Fruit fly (Drosophila melanogaster) whole organism, embryonic: ENCODE data around the gene TRAM.

ENCODE experiments used
- Abd-B ChIP-seq: fragments of 200-800 bp; sonication (Bioruptor generic); optimal IDR thresholded peaks from 2 replicates; lab custom pipeline; 2018; ENCODE audit warnings: missing biosample characterization, mild to moderate bottlenecking, missing genetic modification characterization, moderate library complexity
- Asciz ChIP-seq: fragments of 200-800 bp; sonication (Bioruptor generic); optimal IDR thresholded peaks from 2 replicates; lab custom pipeline; 2017; ENCODE audit warnings: missing biosample characterization, mild to moderate bottlenecking, missing genetic modification characterization, missing genetic modification reagents
- CG10565 ChIP-seq: fragments of 200-800 bp; sonication (Bioruptor generic); optimal IDR thresholded peaks from 3 replicates; lab custom pipeline; 2016; ENCODE audit warnings: missing biosample characterization, mild to moderate bottlenecking, missing genetic modification characterization
- CG10959 ChIP-seq: fragments of 200-800 bp; sonication (Bioruptor generic); IDR thresholded peaks from 2 replicates; pipeline ENCODE4 v1.3.6; 2022; ENCODE audit warnings: missing biosample characterization, missing genetic modification characterization
- CG12744 ChIP-seq: fragments of 200-800 bp; sonication (Bioruptor generic); optimal IDR thresholded peaks from 2 replicates; lab custom pipeline; 2016; ENCODE audit warnings: missing biosample characterization, missing genetic modification characterization
- CG13296 ChIP-seq: fragments of 200-800 bp; sonication (Bioruptor generic); optimal IDR thresholded peaks from 3 replicates; lab custom pipeline; 2018; ENCODE audit warnings: missing biosample characterization, mild to moderate bottlenecking, missing genetic modification characterization
- CG15696 ChIP-seq: fragments of 200-800 bp; sonication (Bioruptor generic); optimal IDR thresholded peaks from 2 replicates; lab custom pipeline; 2019; ENCODE audit warnings: missing biosample characterization, mild to moderate bottlenecking, missing genetic modification characterization, moderate library complexity
- CG16815 ChIP-seq: fragments of 200-800 bp; sonication (Bioruptor generic); optimal IDR thresholded peaks from 3 replicates; lab custom pipeline; 2017; ENCODE audit warnings: missing biosample characterization, mild to moderate bottlenecking, missing genetic modification characterization
- CG18619 ChIP-seq: fragments of 200-800 bp; sonication (Bioruptor generic); optimal IDR thresholded peaks from 3 replicates; lab custom pipeline; 2017; ENCODE audit warnings: missing biosample characterization, mild to moderate bottlenecking, missing genetic modification characterization
- CG2199 ChIP-seq: fragments of 200-800 bp; sonication (Bioruptor generic); IDR thresholded peaks from 3 replicates; pipeline ENCODE4 v1.3.6; 2022; ENCODE audit warnings: missing biosample characterization, missing genetic modification characterization
- CG30403 ChIP-seq: fragments of 200-800 bp; sonication (Bioruptor generic); optimal IDR thresholded peaks from 3 replicates; lab custom pipeline; 2016; ENCODE audit warnings: missing biosample characterization, missing genetic modification characterization
- CG31388 ChIP-seq: fragments of 200-800 bp; sonication (Bioruptor generic); optimal IDR thresholded peaks from 2 replicates; lab custom pipeline; 2016; ENCODE audit warnings: missing biosample characterization, missing genetic modification characterization
- CG3726 ChIP-seq: fragments of 200-800 bp; sonication (Bioruptor generic); IDR thresholded peaks from 3 replicates; pipeline ENCODE4, ENCODE4 v1.3.6; 2022; ENCODE audit warnings: missing biosample characterization, missing genetic modification characterization
- CG4730 ChIP-seq: fragments of 200-800 bp; sonication (Bioruptor generic); IDR thresholded peaks from 2 replicates; pipeline ENCODE4 v1.3.6; 2022; ENCODE audit warnings: missing biosample characterization, missing genetic modification characterization
- CG8359 ChIP-seq: fragments of 200-800 bp; sonication (Bioruptor generic); optimal IDR thresholded peaks from 2 replicates; lab custom pipeline; 2017; ENCODE audit warnings: missing biosample characterization, mild to moderate bottlenecking, missing genetic modification characterization, borderline replicate concordance
- CTCF ChIP-seq: fragments of 200-800 bp; sonication (Bioruptor generic); optimal IDR thresholded peaks from 2 replicates; lab custom pipeline; 2017; ENCODE audit warnings: missing biosample characterization, mild to moderate bottlenecking, missing genetic modification characterization, moderate library complexity
- CoRest ChIP-seq: fragments of 200-800 bp; sonication (Bioruptor generic); optimal IDR thresholded peaks from 3 replicates; lab custom pipeline; 2018; ENCODE audit warnings: missing biosample characterization, mild to moderate bottlenecking, missing genetic modification characterization, moderate library complexity
- D19B ChIP-seq: fragments of 200-800 bp; sonication (Bioruptor generic); optimal IDR thresholded peaks from 2 replicates; lab custom pipeline; 2017; ENCODE audit warnings: missing biosample characterization, mild to moderate bottlenecking, missing genetic modification characterization
- Dbx ChIP-seq: fragments of 200-800 bp; sonication (Bioruptor generic); IDR thresholded peaks from 3 replicates; pipeline ENCODE4 v1.3.6; 2022; ENCODE audit warnings: missing biosample characterization, missing genetic modification characterization
- Dek ChIP-seq: fragments of 200-800 bp; sonication (Bioruptor generic); optimal IDR thresholded peaks from 3 replicates; lab custom pipeline; 2019; ENCODE audit warnings: missing biosample characterization, mild to moderate bottlenecking, missing genetic modification characterization, moderate library complexity
- Dip3 ChIP-seq: fragments of 200-800 bp; sonication (Bioruptor generic); optimal IDR thresholded peaks from 3 replicates; lab custom pipeline; 2016; ENCODE audit warnings: missing biosample characterization, missing genetic modification characterization
- Doc3 ChIP-seq: fragments of 200-800 bp; sonication (Bioruptor generic); IDR thresholded peaks from 3 replicates; pipeline ENCODE4 v1.3.6; 2022; ENCODE audit warnings: missing biosample characterization, missing genetic modification characterization; ENCODE audit not compliant: partially characterized antibody
- E2f1 ChIP-seq: fragments of 200-800 bp; sonication (Bioruptor generic); IDR thresholded peaks from 2 replicates; pipeline ENCODE4 v1.3.6; 2022; ENCODE audit warnings: missing biosample characterization, missing genetic modification characterization
- E2f2 ChIP-seq: fragments of 200-800 bp; sonication (Bioruptor generic); IDR thresholded peaks from 2 replicates; pipeline ENCODE4 v1.3.6; 2022; ENCODE audit warnings: missing biosample characterization, missing genetic modification characterization
- Fer1 ChIP-seq: fragments of 200-800 bp; sonication (Bioruptor generic); optimal IDR thresholded peaks from 2 replicates; lab custom pipeline; 2017; ENCODE audit warnings: missing biosample characterization, mild to moderate bottlenecking, missing genetic modification characterization
- Gsc ChIP-seq: fragments of 200-800 bp; sonication (Bioruptor generic); IDR thresholded peaks from 2 replicates; pipeline ENCODE4 v1.3.6; 2022; ENCODE audit warnings: missing biosample characterization, missing genetic modification characterization
- H2.0 ChIP-seq: fragments of 200-800 bp; sonication (Bioruptor generic); IDR thresholded peaks from 2 replicates; pipeline ENCODE4 v1.3.6; 2022; ENCODE audit warnings: missing biosample characterization, missing genetic modification characterization
- HLH3B ChIP-seq: fragments of 200-800 bp; sonication (Bioruptor generic); IDR thresholded peaks from 2 replicates; pipeline ENCODE4 v1.3.6; 2022; ENCODE audit warnings: missing biosample characterization, missing genetic modification characterization
- MESR4 ChIP-seq: fragments of 200-800 bp; sonication (Bioruptor generic); optimal IDR thresholded peaks from 2 replicates; lab custom pipeline; 2018; ENCODE audit warnings: missing biosample characterization, mild to moderate bottlenecking, missing genetic modification characterization, moderate library complexity
- MTF-1 ChIP-seq: fragments of 200-800 bp; sonication (Bioruptor generic); optimal IDR thresholded peaks from 2 replicates; lab custom pipeline; 2018; ENCODE audit warnings: missing biosample characterization, mild to moderate bottlenecking, missing genetic modification characterization, borderline replicate concordance
- Oli ChIP-seq: fragments of 200-800 bp; sonication (Bioruptor generic); optimal IDR thresholded peaks from 2 replicates; lab custom pipeline; 2018; ENCODE audit warnings: missing biosample characterization, mild to moderate bottlenecking, missing genetic modification characterization, moderate library complexity
- Pdp1 ChIP-seq, 2 experiments: fragments of 200-800 bp; sonication (Bioruptor generic); optimal IDR thresholded peaks; 3 replicates each; lab custom pipeline; 2016; ENCODE audit warnings: missing biosample characterization in 2 of 2, missing genetic modification characterization in 2 of 2, mild to moderate bottlenecking in 1 of 2, moderate library complexity in 1 of 2
- Ptx1 ChIP-seq: fragments of 200-800 bp; sonication (Bioruptor generic); IDR thresholded peaks from 2 replicates; pipeline ENCODE4 v1.3.6; 2022; ENCODE audit warnings: missing biosample characterization, missing genetic modification characterization
- Rfx ChIP-seq: fragments of 200-800 bp; sonication (Bioruptor generic); IDR thresholded peaks from 2 replicates; pipeline ENCODE4 v1.3.6; 2022; ENCODE audit warnings: missing biosample characterization, missing genetic modification characterization
- ap ChIP-seq: fragments of 200-800 bp; sonication (Bioruptor generic); IDR thresholded peaks from 2 replicates; pipeline ENCODE4 v1.3.6; 2022; ENCODE audit warnings: missing biosample characterization, missing genetic modification characterization
- btn ChIP-seq: fragments of 200-800 bp; sonication (Bioruptor generic); optimal IDR thresholded peaks from 2 replicates; lab custom pipeline; 2016; ENCODE audit warnings: missing biosample characterization, missing genetic modification characterization
- da ChIP-seq: fragments of 200-800 bp; sonication (Bioruptor generic); optimal IDR thresholded peaks from 2 replicates; lab custom pipeline; 2016; ENCODE audit warnings: missing biosample characterization, missing genetic modification characterization
- gce ChIP-seq: fragments of 200-800 bp; sonication (Bioruptor generic); IDR thresholded peaks from 3 replicates; pipeline ENCODE4 v1.3.6; 2022; ENCODE audit warnings: missing biosample characterization, missing genetic modification characterization
- gcm2 ChIP-seq: fragments of 200-800 bp; sonication (Bioruptor generic); optimal IDR thresholded peaks from 2 replicates; lab custom pipeline; 2016; ENCODE audit warnings: missing biosample characterization, missing genetic modification characterization
- gsb ChIP-seq: fragments of 200-800 bp; sonication (Bioruptor generic); IDR thresholded peaks from 2 replicates; pipeline ENCODE4 v1.3.6; 2022; ENCODE audit warnings: missing biosample characterization, missing genetic modification characterization
- gsb-n ChIP-seq: fragments of 200-800 bp; sonication (Bioruptor generic); optimal IDR thresholded peaks from 3 replicates; lab custom pipeline; 2018; ENCODE audit warnings: missing biosample characterization, mild to moderate bottlenecking, missing genetic modification characterization
- hb ChIP-seq: fragments of 200-800 bp; sonication (Bioruptor generic); IDR thresholded peaks from 3 replicates; pipeline ENCODE4 v1.3.6; 2022; ENCODE audit warnings: missing biosample characterization, missing genetic modification characterization; ENCODE audit not compliant: partially characterized antibody
- her ChIP-seq: fragments of 200-800 bp; sonication (Bioruptor generic); optimal IDR thresholded peaks from 2 replicates; lab custom pipeline; 2016; ENCODE audit warnings: missing biosample characterization, missing genetic modification characterization
- inv ChIP-seq: fragments of 200-800 bp; sonication (Bioruptor generic); IDR thresholded peaks from 2 replicates; pipeline ENCODE4 v1.3.6; 2022; ENCODE audit warnings: missing biosample characterization, missing genetic modification characterization; ENCODE audit not compliant: partially characterized antibody
- kay ChIP-seq: fragments of 200-800 bp; sonication (Bioruptor generic); optimal IDR thresholded peaks from 2 replicates; lab custom pipeline; 2016; ENCODE audit warnings: missing biosample characterization, missing genetic modification characterization
- lilli ChIP-seq: fragments of 200-800 bp; sonication (Bioruptor generic); optimal IDR thresholded peaks from 3 replicates; lab custom pipeline; 2016; ENCODE audit warnings: missing biosample characterization, missing genetic modification characterization
- nerfin-1 ChIP-seq: fragments of 200-800 bp; sonication (Bioruptor generic); optimal IDR thresholded peaks from 3 replicates; lab custom pipeline; 2019; ENCODE audit warnings: missing biosample characterization, mild to moderate bottlenecking, missing genetic modification characterization, moderate library complexity
- otp ChIP-seq: fragments of 200-800 bp; sonication (Bioruptor generic); IDR thresholded peaks from 3 replicates; pipeline ENCODE4, ENCODE4 v1.3.6; 2022; ENCODE audit warnings: missing biosample characterization, missing genetic modification characterization
- pita ChIP-seq: fragments of 200-800 bp; sonication (Bioruptor generic); optimal IDR thresholded peaks from 2 replicates; lab custom pipeline; 2017; ENCODE audit warnings: missing biosample characterization, mild to moderate bottlenecking, missing genetic modification characterization
- ranshi ChIP-seq: fragments of 200-800 bp; sonication (Bioruptor generic); IDR thresholded peaks from 2 replicates; pipeline ENCODE4 v1.3.6; 2022; ENCODE audit warnings: missing biosample characterization, missing genetic modification characterization
- salm ChIP-seq: fragments of 200-800 bp; sonication (Bioruptor generic); optimal IDR thresholded peaks from 2 replicates; lab custom pipeline; 2018; ENCODE audit warnings: missing biosample characterization, mild to moderate bottlenecking, missing genetic modification characterization
- ttk ChIP-seq: fragments of 200-800 bp; sonication (Bioruptor generic); IDR thresholded peaks from 2 replicates; pipeline ENCODE4 v2.1.2; 2022; ENCODE audit warnings: missing biosample characterization, missing genetic modification characterization

Gene TRAM

DNA sequence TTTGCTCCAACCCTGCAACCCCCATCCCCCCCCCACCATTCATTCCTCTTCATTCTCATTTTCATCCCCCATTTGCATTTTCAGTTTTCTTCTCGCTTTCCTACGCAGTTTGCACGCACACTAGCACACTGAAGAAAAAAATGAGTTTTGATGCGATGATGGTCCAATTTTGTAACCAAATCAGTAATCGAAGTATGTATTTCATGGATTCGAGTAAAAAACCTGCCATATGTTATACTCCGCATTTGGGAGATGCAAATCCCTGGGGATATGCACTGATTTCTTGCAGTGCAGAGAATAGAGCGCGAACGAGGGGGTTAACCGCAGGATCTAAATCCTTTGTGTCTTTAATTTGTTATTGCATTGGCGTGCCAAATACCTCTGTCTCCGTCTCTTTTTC, 20.8 kb downstream of the TRAM start (continued):
- TF ChIP-seq CG13296 (GFP tag; lab: Kevin White, UChicago) (peak; percentile 25), CG18619 (GFP tag; lab: Kevin White, UChicago) (peak; percentile 47), Ptx1 (peak; percentile 66), CG8359 (GFP tag; lab: Kevin White, UChicago) (no peak), Rfx (GFP tag; lab: Robert Waterston, UW) (peak; percentile 71), CG3726 (GFP tag; lab: Robert Waterston, UW) (0 out of 3 replicates have a peak, but pooled peaks have one; percentile 11), E2f1 (GFP tag; lab: Robert Waterston, UW) (peak; percentile 44), Fer1 (GFP tag; lab: Kevin White, UChicago) (peak; percentile 75), HLH3B (GFP tag; lab: Robert Waterston, UW) (peak; percentile 71), nerfin-1 (tag; lab: Kevin White, UChicago) (peak; percentile 26), CG10959 (GFP tag; lab: Robert Waterston, UW) (no peak), E2f2 (0 out of 2 replicates have a peak, but pooled peaks have one; percentile 13), salm (tag; lab: Kevin White, UChicago) (no peak), inv (GFP tag; lab: Robert Waterston, UW) (no peak), pita (no peak), her (GFP tag; lab: Kevin White, UChicago) (peak; percentile 26), gcm2 (GFP tag; lab: Kevin White, UChicago) (no peak), Oli (tag; lab: Kevin White, UChicago) (peak; percentile 66), Abd-B (GFP tag; lab: Kevin White, UChicago) (peak; percentile 38), MTF-1 (GFP tag; lab: Kevin White, UChicago) (peak; percentile 3), hb (GFP tag; lab: Robert Waterston, UW) (no peak), Gsc (no peak), H2.0 (GFP tag; lab: Robert Waterston, UW) (0 out of 2 replicates have a peak, but pooled peaks have one; percentile 38), CG15696 (tag; lab: Kevin White, UChicago) (no peak), CoRest (tag; lab: Kevin White, UChicago) (peak; percentile 62), btn (GFP tag; lab: Kevin White, UChicago) (peak; percentile 3), Dek (tag; lab: Kevin White, UChicago) (peak; percentile 46), CG10565 (no peak), CG12744 (GFP tag; lab: Kevin White, UChicago) (no peak), Doc3 (no peak), ttk (peak; percentile 56), CTCF (GFP tag; lab: Kevin White, UChicago) (no peak), CG2199 (GFP tag; lab: Robert Waterston, UW) (no peak), CG16815 (GFP tag; lab: Kevin White, UChicago) (no peak), D19B (GFP tag; lab: Kevin White, UChicago) (no peak), gsb (GFP tag; lab: Robert Waterston, UW) (no peak), ap (GFP tag; lab: Robert Waterston, UW) (peak; percentile 28; the same call in 1 of the 2 replicates), kay (GFP tag; lab: Kevin White, UChicago) (no peak), gce (GFP tag; lab: Robert Waterston, UW) (no peak), gsb-n (tag; lab: Kevin White, UChicago) (no peak), Pdp1 (GFP tag; optimal IDR thresholded peaks at IDR 0.05; lab: Kevin White, UChicago) (peak in 1 of 2 experiments; percentile 59), CG31388 (GFP tag; lab: Kevin White, UChicago) (no peak), lilli (GFP tag; lab: Kevin White, UChicago) (peak; percentile 62), CG30403 (GFP tag; lab: Kevin White, UChicago) (peak; percentile 45), otp (GFP tag; lab: Robert Waterston, UW) (0 out of 3 replicates have a peak, but pooled peaks have one; percentile 39), da (GFP tag; lab: Kevin White, UChicago) (no peak), Dip3 (GFP tag; lab: Kevin White, UChicago) (peak; percentile 28), ranshi (GFP tag; lab: Robert Waterston, UW) (peak; percentile 59), MESR4 (GFP tag; lab: Kevin White, UChicago) (no peak), Dbx (peak; percentile 45; the same call in 1 of the 3 replicates), Asciz (peak; percentile 18), CG4730 (GFP tag; lab: Robert Waterston, UW) (peak; percentile 51; the same call in 1 of the 2 replicates)
